Fruit fly (Drosophila melanogaster) whole organism, pupa: ENCODE measurements around the gene CG5071.

ENCODE experiments used
- CG10348 ChIP-seq: fragments of 200-800 bp; sonication (Bioruptor generic); IDR thresholded peaks from 2 replicates; pipeline ENCODE4 v1.3.6; 2022; ENCODE audit warnings: missing biosample characterization, missing genetic modification characterization
- CG12605 ChIP-seq: fragments of 200-800 bp; sonication (Bioruptor generic); IDR thresholded peaks from 2 replicates; pipeline ENCODE4 v1.3.6; 2022; ENCODE audit warnings: missing biosample characterization, missing genetic modification characterization
- CG13204 ChIP-seq: fragments of 200-800 bp; sonication (Bioruptor generic); optimal IDR thresholded peaks from 2 replicates; lab custom pipeline; 2018; ENCODE audit warnings: missing biosample characterization, mild to moderate bottlenecking, missing genetic modification characterization, moderate library complexity
- CG15710 ChIP-seq: fragments of 200-800 bp; sonication (Bioruptor generic); optimal IDR thresholded peaks from 2 replicates; lab custom pipeline; 2018; ENCODE audit warnings: missing biosample characterization, mild to moderate bottlenecking, missing genetic modification characterization, moderate library complexity
- CG34367 ChIP-seq: fragments of 200-800 bp; sonication (Bioruptor generic); optimal IDR thresholded peaks from 2 replicates; lab custom pipeline; 2018; ENCODE audit warnings: missing biosample characterization, mild to moderate bottlenecking, missing genetic modification characterization
- CG4496 ChIP-seq: fragments of 200-800 bp; sonication (Bioruptor generic); IDR thresholded peaks from 3 replicates; pipeline ENCODE4 v1.3.6; 2022; ENCODE audit warnings: missing biosample characterization, missing genetic modification characterization
- CG8301 ChIP-seq: fragments of 200-800 bp; sonication (Bioruptor generic); optimal IDR thresholded peaks from 2 replicates; lab custom pipeline; 2018; ENCODE audit warnings: missing biosample characterization, mild to moderate bottlenecking, missing genetic modification characterization
- CG9948 ChIP-seq: fragments of 200-800 bp; sonication (Bioruptor generic); optimal IDR thresholded peaks from 2 replicates; lab custom pipeline; 2018; ENCODE audit warnings: missing biosample characterization, mild to moderate bottlenecking, missing genetic modification characterization, moderate library complexity
- Pif1A ChIP-seq: fragments of 200-800 bp; sonication (Bioruptor generic); optimal IDR thresholded peaks from 3 replicates; lab custom pipeline; 2016; ENCODE audit warnings: missing biosample characterization, missing genetic modification characterization
- Pif1B ChIP-seq: fragments of 200-800 bp; sonication (Bioruptor generic); optimal IDR thresholded peaks from 3 replicates; lab custom pipeline; 2016; ENCODE audit warnings: missing biosample characterization, missing genetic modification characterization
- Snoo ChIP-seq: fragments of 200-800 bp; sonication (Bioruptor generic); optimal IDR thresholded peaks from 3 replicates; lab custom pipeline; 2017; ENCODE audit warnings: missing biosample characterization, mild to moderate bottlenecking, missing genetic modification characterization, inconsistent platforms

dm6 chr3R:25630541-25630940 lies 12.3 kb downstream of the CG5071 start:
- no peak for TF ChIP-seq Pif1B (GFP tag; lab: Kevin White, UChicago)
- no peak for TF ChIP-seq CG8301 (tag; lab: Kevin White, UChicago)
- TF ChIP-seq CG13204 (GFP tag; lab: Kevin White, UChicago): no peak
- TF ChIP-seq Pif1A: no peak
- TF ChIP-seq CG4496 (GFP tag; lab: Robert Waterston, UW): no peak
- no peak for TF ChIP-seq CG34367 (tag; lab: Kevin White, UChicago)
- no peak for TF ChIP-seq CG12605 (GFP tag; lab: Robert Waterston, UW)
- no peak for TF ChIP-seq Snoo (tag; lab: Kevin White, UChicago)
- no peak for TF ChIP-seq CG15710 (tag; lab: Kevin White, UChicago)
- TF ChIP-seq CG9948: no peak
- no peak for TF ChIP-seq CG10348
